Worm (Caenorhabditis elegans) whole organism, L4 larva: Measurements from ENCODE around the gene C02G6.2.

Source experiments
- ceh-62 ChIP-seq: sonication (generic microtip); optimal IDR thresholded peaks from 2 replicates; lab custom pipeline; 2017; ENCODE audit warnings: missing biosample characterization, missing genetic modification characterization
- dpl-1 ChIP-seq: fragments of 150-350 bp; optimal IDR thresholded peaks from 2 replicates; lab custom pipeline; 2014; ENCODE audit warnings: missing biosample characterization, missing genetic modification reagents, missing genetic modification characterization
- egl-27 ChIP-seq: sonication (generic microtip); optimal IDR thresholded peaks from 3 replicates; lab custom pipeline; 2017; ENCODE audit warnings: missing biosample characterization, missing genetic modification reagents, missing genetic modification characterization
- hif-1 ChIP-seq, 2 experiments: sonication (generic microtip); optimal IDR thresholded peaks; 2 replicates each; lab custom pipeline; 2016 to 2017; ENCODE audit warnings: missing compliant biosample characterization in 2 of 2, missing genetic modification characterization in 2 of 2, missing genetic modification reagents in 2 of 2, missing genotype in 2 of 2, mild to moderate bottlenecking in 1 of 2
- pqm-1 ChIP-seq: sonication (generic microtip); optimal IDR thresholded peaks from 2 replicates; lab custom pipeline; 2017; ENCODE audit warnings: missing biosample characterization, missing genetic modification characterization
- spr-1 ChIP-seq: sonication (generic microtip); optimal IDR thresholded peaks from 2 replicates; lab custom pipeline; 2016; ENCODE audit warnings: mild to moderate bottlenecking, missing genetic modification characterization, missing compliant biosample characterization

ce11 chrV:5850671-5851070, 21.2 kb upstream of the C02G6.2 start:
- TF ChIP-seq pqm-1 (tag; lab: Kevin White, UChicago) (no peak), dpl-1 (GFP tag; lab: Kevin White, UChicago) (no peak), hif-1 (tag; optimal IDR thresholded peaks at IDR 0.05; lab: Kevin White, UChicago) (no peak), egl-27 (tag; lab: Kevin White, UChicago) (no peak), ceh-62 (tag; lab: Kevin White, UChicago) (no peak), spr-1 (tag; lab: Kevin White, UChicago) (no peak)
